Worm (Caenorhabditis elegans) whole organism, late embryonic: ENCODE data around the gene pcn-1.

Experiments
- C08G9.2 ChIP-seq: sonication (generic microtip); optimal IDR thresholded peaks from 2 replicates; lab custom pipeline; 2016; ENCODE audit warnings: mild to moderate bottlenecking, missing genetic modification characterization, moderate library complexity, missing compliant biosample characterization
- Y22D7AL.16 ChIP-seq: sonication (generic microtip); optimal IDR thresholded peaks from 2 replicates; lab custom pipeline; 2016; ENCODE audit warnings: missing genetic modification characterization, missing compliant biosample characterization
- ahr-1 ChIP-seq: sonication (generic microtip); optimal IDR thresholded peaks from 2 replicates; lab custom pipeline; 2016; ENCODE audit warnings: missing genetic modification characterization, missing compliant biosample characterization
- ceh-14 ChIP-seq: sonication (generic microtip); optimal IDR thresholded peaks from 2 replicates; lab custom pipeline; 2016; ENCODE audit warnings: missing genotype, missing genetic modification characterization, missing compliant biosample characterization
- ceh-18 ChIP-seq: sonication (generic microtip); optimal IDR thresholded peaks from 2 replicates; lab custom pipeline; 2016; ENCODE audit warnings: missing genetic modification characterization, missing compliant biosample characterization
- ceh-2 ChIP-seq: sonication (generic microtip); optimal IDR thresholded peaks from 2 replicates; lab custom pipeline; 2016; ENCODE audit warnings: missing genotype, missing genetic modification characterization, missing compliant biosample characterization
- ceh-24 ChIP-seq: sonication (generic microtip); optimal IDR thresholded peaks from 2 replicates; lab custom pipeline; 2016; ENCODE audit warnings: mild to moderate bottlenecking, missing genetic modification characterization, missing compliant biosample characterization
- ceh-30 ChIP-seq: fragments of 150-350 bp; optimal IDR thresholded peaks from 2 replicates; lab custom pipeline; 2014; ENCODE audit warnings: missing biosample characterization, missing genetic modification characterization
- ceh-31 ChIP-seq: sonication (generic microtip); optimal IDR thresholded peaks from 2 replicates; lab custom pipeline; 2016; ENCODE audit warnings: missing genetic modification characterization, missing compliant biosample characterization
- ceh-34 ChIP-seq: sonication (generic microtip); optimal IDR thresholded peaks from 2 replicates; lab custom pipeline; 2016; ENCODE audit warnings: mild to moderate bottlenecking, missing genetic modification characterization, missing compliant biosample characterization
- ceh-45 ChIP-seq: fragments of 200-800 bp; sonication (Bioruptor generic); IDR thresholded peaks from 2 replicates; pipeline ENCODE4 v1.3.6; 2022; ENCODE audit warnings: missing genetic modification reagents, missing genetic modification characterization, missing compliant biosample characterization
- ceh-6 ChIP-seq: fragments of 200-800 bp; sonication (Bioruptor generic); optimal IDR thresholded peaks from 2 replicates; lab custom pipeline; 2018; ENCODE audit warnings: mild to moderate bottlenecking, missing genetic modification characterization, missing compliant biosample characterization
- dmd-4 ChIP-seq: sonication (generic microtip); optimal IDR thresholded peaks from 2 replicates; lab custom pipeline; 2016; ENCODE audit warnings: borderline replicate concordance, missing genetic modification characterization, missing compliant biosample characterization
- elt-2 ChIP-seq: sonication (generic microtip); optimal IDR thresholded peaks from 2 replicates; lab custom pipeline; 2016; ENCODE audit warnings: missing genetic modification reagents, missing genetic modification characterization, missing compliant biosample characterization
- ets-4 ChIP-seq: sonication (generic microtip); optimal IDR thresholded peaks from 2 replicates; lab custom pipeline; 2016; ENCODE audit warnings: missing genetic modification characterization, missing compliant biosample characterization
- fax-1 ChIP-seq: sonication (generic microtip); optimal IDR thresholded peaks from 2 replicates; lab custom pipeline; 2016; ENCODE audit warnings: missing genotype, missing genetic modification characterization, missing compliant biosample characterization
- fkh-6 ChIP-seq: sonication (generic microtip); optimal IDR thresholded peaks from 2 replicates; lab custom pipeline; 2016; ENCODE audit warnings: missing genetic modification characterization, missing compliant biosample characterization
- gmeb-2 ChIP-seq: sonication (generic microtip); optimal IDR thresholded peaks from 2 replicates; lab custom pipeline; 2016; ENCODE audit warnings: missing genetic modification characterization, inconsistent platforms, missing compliant biosample characterization
- hlh-13 ChIP-seq: fragments of 200-800 bp; sonication (Bioruptor generic); optimal IDR thresholded peaks from 2 replicates; lab custom pipeline; 2018; ENCODE audit warnings: mild to moderate bottlenecking, missing genetic modification characterization, missing compliant biosample characterization
- hlh-15 ChIP-seq: sonication (generic microtip); optimal IDR thresholded peaks from 2 replicates; lab custom pipeline; 2016; ENCODE audit warnings: missing genetic modification characterization, missing compliant biosample characterization
- hlh-30 ChIP-seq: sonication (generic microtip); optimal IDR thresholded peaks from 2 replicates; lab custom pipeline; 2017; ENCODE audit warnings: antibody characterized with exemption, missing genetic modification characterization, missing compliant biosample characterization; ENCODE audit not compliant: insufficient read depth
- hlh-8 ChIP-seq: sonication (generic microtip); optimal IDR thresholded peaks from 2 replicates; lab custom pipeline; 2016; ENCODE audit warnings: missing genotype, missing genetic modification characterization, missing compliant biosample characterization
- lim-6 ChIP-seq: sonication (generic microtip); optimal IDR thresholded peaks from 2 replicates; lab custom pipeline; 2016; ENCODE audit warnings: missing genetic modification characterization, missing compliant biosample characterization
- lin-11 ChIP-seq: fragments of 200-800 bp; sonication (Bioruptor generic); optimal IDR thresholded peaks from 2 replicates; lab custom pipeline; 2018; ENCODE audit warnings: mild to moderate bottlenecking, missing genetic modification characterization, missing compliant biosample characterization
- npax-4 ChIP-seq: sonication (generic microtip); optimal IDR thresholded peaks from 2 replicates; lab custom pipeline; 2016; ENCODE audit warnings: missing genetic modification characterization, missing compliant biosample characterization
- odd-2 ChIP-seq: sonication (generic microtip); optimal IDR thresholded peaks from 2 replicates; lab custom pipeline; 2017; ENCODE audit warnings: antibody characterized with exemption, mild to moderate bottlenecking, missing genetic modification characterization, missing compliant biosample characterization
- pag-3 ChIP-seq: sonication (generic microtip); optimal IDR thresholded peaks from 2 replicates; lab custom pipeline; 2016; ENCODE audit warnings: missing compliant biosample characterization, missing genetic modification characterization, borderline replicate concordance
- pat-9 ChIP-seq: fragments of 200-800 bp; sonication (Bioruptor generic); optimal IDR thresholded peaks from 2 replicates; lab custom pipeline; 2018; ENCODE audit warnings: mild to moderate bottlenecking, missing genetic modification characterization, moderate library complexity, missing compliant biosample characterization
- pax-1 ChIP-seq: fragments of 150-350 bp; optimal IDR thresholded peaks from 2 replicates; lab custom pipeline; 2014; ENCODE audit warnings: missing biosample characterization, missing genetic modification characterization
- pqm-1 ChIP-seq: sonication (generic microtip); optimal IDR thresholded peaks from 2 replicates; lab custom pipeline; 2016; ENCODE audit warnings: missing genetic modification characterization, missing compliant biosample characterization
- pros-1 ChIP-seq: fragments of 150-350 bp; optimal IDR thresholded peaks from 2 replicates; lab custom pipeline; 2014; ENCODE audit warnings: missing biosample characterization, missing genetic modification reagents, missing genetic modification characterization
- ref-2 ChIP-seq: sonication (generic microtip); optimal IDR thresholded peaks from 2 replicates; lab custom pipeline; 2016; ENCODE audit warnings: missing genetic modification characterization, missing compliant biosample characterization
- rnt-1 ChIP-seq: sonication (generic microtip); optimal IDR thresholded peaks from 2 replicates; lab custom pipeline; 2016; ENCODE audit warnings: missing genetic modification characterization, missing compliant biosample characterization
- tbx-2 ChIP-seq: sonication (generic microtip); optimal IDR thresholded peaks from 2 replicates; lab custom pipeline; 2016; ENCODE audit warnings: missing genetic modification characterization, missing compliant biosample characterization
- tbx-7 ChIP-seq: sonication (generic microtip); optimal IDR thresholded peaks from 2 replicates; lab custom pipeline; 2016; ENCODE audit warnings: missing genotype, missing genetic modification characterization, missing compliant biosample characterization
- unc-3 ChIP-seq, 2 experiments: fragments of 200-800 bp in 1 of 2; sonication (Bioruptor generic) in 1 of 2; sonication (generic microtip) in 1 of 2; conservative IDR thresholded peaks in 1 of 2; optimal IDR thresholded peaks in 1 of 2; 2 replicates each; pipeline versions ENCODE4 v1.3.6 to Lab custom; 2016 to 2022; ENCODE audit warnings: missing compliant biosample characterization in 2 of 2, missing genetic modification characterization in 2 of 2, missing genetic modification reagents in 1 of 2
- unc-42 ChIP-seq: sonication (generic microtip); optimal IDR thresholded peaks from 2 replicates; lab custom pipeline; 2016; ENCODE audit warnings: missing genotype, missing genetic modification characterization, missing compliant biosample characterization
- unc-86 ChIP-seq: sonication (generic microtip); optimal IDR thresholded peaks from 2 replicates; lab custom pipeline; 2016; ENCODE audit warnings: missing genetic modification characterization, missing compliant biosample characterization
- zip-5 ChIP-seq: sonication (generic microtip); optimal IDR thresholded peaks from 2 replicates; lab custom pipeline; 2016; ENCODE audit warnings: missing genetic modification characterization, missing compliant biosample characterization

pcn-1 gene

DNA sequence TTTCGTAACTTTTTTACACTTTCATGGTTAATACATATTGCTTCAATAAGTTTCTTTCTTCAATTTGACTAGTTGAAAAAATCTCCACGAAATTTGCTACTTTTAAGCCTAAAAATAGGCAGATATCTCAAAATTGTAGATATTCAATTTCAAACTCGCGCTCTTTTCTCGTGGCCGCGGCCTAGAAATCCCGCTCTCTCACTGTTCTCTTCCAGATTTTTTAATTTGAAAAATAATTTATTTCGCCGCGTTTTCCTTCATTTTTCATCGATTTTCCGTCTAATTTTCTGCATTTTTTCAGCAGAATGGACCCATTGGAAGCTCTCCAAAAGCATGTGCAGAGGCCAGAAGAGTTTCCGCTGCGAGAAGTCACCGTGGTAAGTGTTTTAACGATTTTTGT lies 7.0 kb downstream of the pcn-1 start, which contains the start of gene cdc-73:
Gene cdc-73 (plus strand): TSS at position 302 of the 400 bp plus-strand sequence.
- no peak for TF ChIP-seq ceh-18
- no peak for TF ChIP-seq pax-1 (tag; lab: Kevin White, UChicago)
- TF ChIP-seq rnt-1 (tag; lab: Kevin White, UChicago) = peak; percentile 43
- no peak for TF ChIP-seq pros-1 (tag; lab: Kevin White, UChicago)
- TF ChIP-seq ceh-14 (tag; lab: Kevin White, UChicago) = peak; percentile 55
- TF ChIP-seq fkh-6 (tag; lab: Kevin White, UChicago) = peak; percentile 8
- no peak for TF ChIP-seq odd-2 (tag; lab: Kevin White, UChicago)
- TF ChIP-seq C08G9.2 (tag; lab: Kevin White, UChicago) = peak; percentile 86
- TF ChIP-seq elt-2 (tag; lab: Kevin White, UChicago) = peak; percentile 36
- TF ChIP-seq ceh-24 = no peak
- peak; percentile 72 for TF ChIP-seq tbx-7 (tag; lab: Kevin White, UChicago)
- TF ChIP-seq dmd-4 (tag; lab: Kevin White, UChicago) = no peak
- no peak for TF ChIP-seq ceh-30 (tag; lab: Kevin White, UChicago)
- TF ChIP-seq lin-11 (tag; lab: Kevin White, UChicago) = no peak
- TF ChIP-seq unc-42 (tag; lab: Kevin White, UChicago) = peak; percentile 3
- peak; percentile 9 for TF ChIP-seq pag-3 (tag; lab: Kevin White, UChicago)
- no peak for TF ChIP-seq unc-3 (GFP tag; conservative IDR thresholded peaks at IDR 0.05; lab: Robert Waterston, UW)
- no peak for TF ChIP-seq unc-3 (tag; optimal IDR thresholded peaks at IDR 0.05; lab: Kevin White, UChicago)
- TF ChIP-seq ref-2 = peak; percentile 33
- TF ChIP-seq hlh-8 (tag; lab: Kevin White, UChicago) = peak; percentile 66
- TF ChIP-seq ceh-6 (GFP tag; lab: Kevin White, UChicago) = no peak
- TF ChIP-seq npax-4 (tag; lab: Kevin White, UChicago) = no peak
- TF ChIP-seq tbx-2 (tag; lab: Kevin White, UChicago) = peak; percentile 72
- peak; percentile 46 for TF ChIP-seq zip-5 (tag; lab: Kevin White, UChicago)
- TF ChIP-seq ceh-31 (tag; lab: Kevin White, UChicago) = peak; percentile 87
- no peak for TF ChIP-seq hlh-30
- peak; percentile 50 for TF ChIP-seq ahr-1
- peak; percentile 25 for TF ChIP-seq fax-1 (tag; lab: Kevin White, UChicago)
- TF ChIP-seq unc-86 (tag; lab: Kevin White, UChicago) = no peak
- TF ChIP-seq ceh-34 (tag; lab: Kevin White, UChicago) = peak; percentile 5
- no peak for TF ChIP-seq hlh-13 (GFP tag; lab: Kevin White, UChicago)
- no peak for TF ChIP-seq pqm-1 (tag; lab: Kevin White, UChicago)
- TF ChIP-seq ceh-2 (tag; lab: Kevin White, UChicago) = peak; percentile 74
- TF ChIP-seq lim-6 = peak; percentile 2
- peak; percentile 80 for TF ChIP-seq ets-4 (tag; lab: Kevin White, UChicago)
- no peak for TF ChIP-seq gmeb-2 (tag; lab: Kevin White, UChicago)

- TF ChIP-seq ceh-34 (tag; lab: Kevin White, UChicago) (no peak), hlh-15 (tag; lab: Kevin White, UChicago) (no peak), odd-2 (tag; lab: Kevin White, UChicago) (no peak), Y22D7AL.16 (no peak), pat-9 (tag; lab: Kevin White, UChicago) (no peak), ceh-45 (GFP tag; lab: Robert Waterston, UW) (no peak), npax-4 (tag; lab: Kevin White, UChicago) (no peak), tbx-7 (tag; lab: Kevin White, UChicago) (no peak), lin-11 (tag; lab: Kevin White, UChicago) (no peak), ceh-31 (tag; lab: Kevin White, UChicago) (no peak), fax-1 (tag; lab: Kevin White, UChicago) (no peak)
Measured at ce11 chrIV:4041006-4041405, 8.2 kb downstream of the pcn-1 start.
